Worm (Caenorhabditis elegans) whole organism, young adult: ENCODE measurements around the gene F48G7.13.

Experiments used
- athp-1 ChIP-seq: sonication (generic microtip); optimal IDR thresholded peaks from 2 replicates; lab custom pipeline; 2017; ENCODE audit warnings: mild to moderate bottlenecking, missing genetic modification characterization, missing compliant biosample characterization
- lin-26 ChIP-seq: fragments of 200-800 bp; sonication (Bioruptor generic); IDR thresholded peaks from 2 replicates; pipeline ENCODE4 v1.3.6; 2022; ENCODE audit warnings: missing genetic modification reagents, missing genetic modification characterization, missing compliant biosample characterization
- unc-62 ChIP-seq: fragments of 150-350 bp; optimal IDR thresholded peaks from 2 replicates; lab custom pipeline; 2014; ENCODE audit warnings: missing biosample characterization, missing genetic modification reagents, missing genetic modification characterization

Gene F48G7.13

ce11 chrV:664337-664847 lies 49.0 kb downstream of the F48G7.13 start, which contains the start of the genes F31F4.11 and srh-266 (continued):
- TF ChIP-seq unc-62 (GFP tag; lab: Kevin White, UChicago) = no peak
- TF ChIP-seq lin-26 (GFP tag; lab: Robert Waterston, UW) = no peak
- TF ChIP-seq athp-1 = no peak
